Worm (Caenorhabditis elegans) whole organism, late embryonic: ENCODE data around the gene K10B3.1.

Experiments
- Y22D7AL.16 ChIP-seq: sonication (generic microtip); optimal IDR thresholded peaks from 2 replicates; lab custom pipeline; 2016; ENCODE audit warnings: missing genetic modification characterization, missing compliant biosample characterization
- ama-1 ChIP-seq: fragments of 150-350 bp; optimal IDR thresholded peaks from 2 replicates; lab custom pipeline; 2014
- pax-1 ChIP-seq: fragments of 150-350 bp; optimal IDR thresholded peaks from 2 replicates; lab custom pipeline; 2014; ENCODE audit warnings: missing biosample characterization, missing genetic modification characterization
- pqm-1 ChIP-seq: sonication (generic microtip); optimal IDR thresholded peaks from 2 replicates; lab custom pipeline; 2016; ENCODE audit warnings: missing genetic modification characterization, missing compliant biosample characterization
- unc-86 ChIP-seq: sonication (generic microtip); optimal IDR thresholded peaks from 2 replicates; lab custom pipeline; 2016; ENCODE audit warnings: missing genetic modification characterization, missing compliant biosample characterization

DNA sequence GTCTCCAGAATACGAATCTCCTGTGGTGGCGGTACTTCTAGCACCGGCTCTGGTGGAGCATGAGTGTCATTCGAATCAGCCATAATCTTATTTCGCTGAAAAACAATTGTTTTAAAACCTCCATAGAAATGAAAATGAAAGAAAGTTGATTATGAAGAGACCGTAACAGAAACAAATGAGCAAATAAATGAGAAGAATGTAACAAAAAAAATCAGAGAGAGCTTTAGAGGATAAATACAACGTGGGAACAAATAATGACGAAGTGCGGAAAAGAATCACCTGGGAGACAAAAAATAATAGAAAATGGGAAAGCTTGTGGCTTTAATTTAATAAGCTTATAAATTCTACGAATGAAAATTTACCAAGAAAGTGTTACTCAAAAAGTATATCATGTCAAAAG lies 8.3 kb upstream of the K10B3.1 start, which contains the start of gene spc-1:
- TF ChIP-seq pqm-1 (tag; lab: Kevin White, UChicago) (no peak), pax-1 (tag; lab: Kevin White, UChicago) (no peak), Y22D7AL.16 (tag; lab: Kevin White, UChicago) (no peak), unc-86 (tag; lab: Kevin White, UChicago) (no peak), ama-1 (lab: Kevin White, UChicago) (no peak)
